Fruit fly (Drosophila melanogaster) whole organism, embryonic: ENCODE results near the gene CG31131.

Source experiments
- C15 ChIP-seq: fragments of 200-800 bp; sonication (Bioruptor generic); IDR thresholded peaks from 3 replicates; pipeline ENCODE4 v1.3.6; 2022; ENCODE audit warnings: missing biosample characterization, missing genetic modification characterization
- CG10209 ChIP-seq: fragments of 200-800 bp; sonication (Bioruptor generic); optimal IDR thresholded peaks from 3 replicates; lab custom pipeline; 2017; ENCODE audit warnings: missing biosample characterization, mild to moderate bottlenecking, missing genetic modification characterization, missing genetic modification reagents
- CG11093 ChIP-seq: fragments of 200-800 bp; sonication (Bioruptor generic); IDR thresholded peaks from 3 replicates; pipeline ENCODE4 v1.3.6; 2022; ENCODE audit warnings: missing biosample characterization, missing genetic modification characterization
- CG12219 ChIP-seq: fragments of 200-800 bp; sonication (Bioruptor generic); optimal IDR thresholded peaks from 3 replicates; lab custom pipeline; 2018; ENCODE audit warnings: missing biosample characterization, mild to moderate bottlenecking, missing genetic modification characterization
- CG12744 ChIP-seq: fragments of 200-800 bp; sonication (Bioruptor generic); optimal IDR thresholded peaks from 2 replicates; lab custom pipeline; 2016; ENCODE audit warnings: missing biosample characterization, missing genetic modification characterization
- CG12769 ChIP-seq: fragments of 200-800 bp; sonication (Bioruptor generic); optimal IDR thresholded peaks from 2 replicates; lab custom pipeline; 2019; ENCODE audit warnings: missing biosample characterization, mild to moderate bottlenecking, missing genetic modification characterization, moderate library complexity
- CG13894 ChIP-seq: fragments of 200-800 bp; sonication (Bioruptor generic); optimal IDR thresholded peaks from 3 replicates; lab custom pipeline; 2018; ENCODE audit warnings: missing biosample characterization, mild to moderate bottlenecking, missing genetic modification characterization, moderate library complexity
- CG14441 ChIP-seq: fragments of 200-800 bp; sonication (Bioruptor generic); IDR thresholded peaks from 2 replicates; pipeline ENCODE4 v1.3.6; 2022; ENCODE audit warnings: missing biosample characterization, missing genetic modification characterization
- CG1529 ChIP-seq: fragments of 200-800 bp; sonication (Bioruptor generic); optimal IDR thresholded peaks from 3 replicates; lab custom pipeline; 2018; ENCODE audit warnings: missing biosample characterization, missing genetic modification characterization
- CG15479 ChIP-seq: fragments of 200-800 bp; sonication (Bioruptor generic); optimal IDR thresholded peaks from 3 replicates; lab custom pipeline; 2019; ENCODE audit warnings: missing biosample characterization, mild to moderate bottlenecking, missing genetic modification characterization, moderate library complexity
- CG15601 ChIP-seq: fragments of 200-800 bp; sonication (Bioruptor generic); optimal IDR thresholded peaks from 3 replicates; lab custom pipeline; 2019; ENCODE audit warnings: missing biosample characterization, mild to moderate bottlenecking, missing genetic modification characterization, moderate library complexity
- CG16863 ChIP-seq: fragments of 200-800 bp; sonication (Bioruptor generic); optimal IDR thresholded peaks from 3 replicates; lab custom pipeline; 2016; ENCODE audit warnings: missing biosample characterization, missing genetic modification characterization
- CG2678 ChIP-seq: fragments of 200-800 bp; sonication (Bioruptor generic); optimal IDR thresholded peaks from 3 replicates; lab custom pipeline; 2019; ENCODE audit warnings: missing biosample characterization, mild to moderate bottlenecking, missing genetic modification characterization, moderate library complexity
- CG2889 ChIP-seq: fragments of 200-800 bp; sonication (Bioruptor generic); IDR thresholded peaks from 3 replicates; pipeline ENCODE4 v1.3.6; 2022; ENCODE audit warnings: missing biosample characterization, missing genetic modification characterization
- CG4730 ChIP-seq: fragments of 200-800 bp; sonication (Bioruptor generic); IDR thresholded peaks from 2 replicates; pipeline ENCODE4 v1.3.6; 2022; ENCODE audit warnings: missing biosample characterization, missing genetic modification characterization
- CG6689 ChIP-seq: fragments of 200-800 bp; sonication (Bioruptor generic); IDR thresholded peaks from 2 replicates; pipeline ENCODE4 v1.3.6; 2022; ENCODE audit warnings: missing biosample characterization, missing genetic modification characterization
- CG6813 ChIP-seq: fragments of 200-800 bp; sonication (Bioruptor generic); optimal IDR thresholded peaks from 2 replicates; lab custom pipeline; 2017; ENCODE audit warnings: missing biosample characterization, missing genetic modification characterization, mild to moderate bottlenecking, moderate library complexity, missing genetic modification reagents
- CG7987 ChIP-seq: fragments of 200-800 bp; sonication (Bioruptor generic); optimal IDR thresholded peaks from 2 replicates; lab custom pipeline; 2018; ENCODE audit warnings: missing biosample characterization, mild to moderate bottlenecking, missing genetic modification characterization, moderate library complexity
- CG9932 ChIP-seq: fragments of 200-800 bp; sonication (Bioruptor generic); IDR thresholded peaks from 2 replicates; pipeline ENCODE4 v1.3.6; 2022; ENCODE audit warnings: missing biosample characterization, missing genetic modification characterization
- CrebB ChIP-seq: fragments of 200-800 bp; sonication (Bioruptor generic); optimal IDR thresholded peaks from 3 replicates; lab custom pipeline; 2018; ENCODE audit warnings: missing biosample characterization, mild to moderate bottlenecking, missing genetic modification characterization
- Deaf1 ChIP-seq: fragments of 200-800 bp; optimal IDR thresholded peaks from 3 replicates; lab custom pipeline; 2019; ENCODE audit warnings: missing biosample characterization, mild to moderate bottlenecking, missing genetic modification characterization, moderate library complexity
- Dip3 ChIP-seq: fragments of 200-800 bp; sonication (Bioruptor generic); optimal IDR thresholded peaks from 3 replicates; lab custom pipeline; 2016; ENCODE audit warnings: missing biosample characterization, missing genetic modification characterization
- Dref ChIP-seq: fragments of 200-800 bp; sonication (Bioruptor generic); IDR thresholded peaks from 2 replicates; pipeline ENCODE4 v1.3.6; 2022; ENCODE audit warnings: missing biosample characterization, missing genetic modification characterization
- Eip74EF ChIP-seq, 2 experiments: fragments of 200-800 bp in 1 of 2; fragments of >200 bp in 1 of 2; sonication (Bioruptor generic) in 1 of 2; optimal IDR thresholded peaks; 2 replicates each; lab custom pipeline; 2017 to 2019; ENCODE audit warnings: missing biosample characterization in 2 of 2, missing genetic modification characterization in 2 of 2, mild to moderate bottlenecking in 1 of 2, moderate library complexity in 1 of 2
- Ets65A ChIP-seq: fragments of 200-800 bp; sonication (Bioruptor generic); peaks from one replicate; lab custom pipeline; 2016; ENCODE audit warnings: missing biosample characterization, missing genetic modification characterization
- Fer1 ChIP-seq: fragments of 200-800 bp; sonication (Bioruptor generic); optimal IDR thresholded peaks from 2 replicates; lab custom pipeline; 2017; ENCODE audit warnings: missing biosample characterization, mild to moderate bottlenecking, missing genetic modification characterization
- HLHmδ ChIP-seq: fragments of 200-800 bp; sonication (Bioruptor generic); optimal IDR thresholded peaks from 2 replicates; lab custom pipeline; 2018; ENCODE audit warnings: missing biosample characterization, mild to moderate bottlenecking, missing genetic modification characterization, moderate library complexity
- Hmr ChIP-seq: fragments of 200-800 bp; sonication (Bioruptor generic); optimal IDR thresholded peaks from 3 replicates; lab custom pipeline; 2017; ENCODE audit warnings: mild to moderate bottlenecking, missing biosample characterization, missing genetic modification reagents, missing genetic modification characterization
- Hsf ChIP-seq: fragments of 200-800 bp; sonication (Bioruptor generic); optimal IDR thresholded peaks from 3 replicates; lab custom pipeline; 2016; ENCODE audit warnings: missing biosample characterization, missing genetic modification characterization
- Kr ChIP-seq: fragments of 200-800 bp; sonication (Bioruptor generic); optimal IDR thresholded peaks from 2 replicates; lab custom pipeline; 2017; ENCODE audit warnings: missing biosample characterization, mild to moderate bottlenecking, missing genetic modification characterization
- MBD-R2 ChIP-seq: fragments of 200-800 bp; sonication (Bioruptor generic); IDR thresholded peaks from 2 replicates; pipeline ENCODE4 v1.3.6; 2022; ENCODE audit warnings: missing biosample characterization, missing genetic modification characterization
- Mad ChIP-seq: fragments of 200-800 bp; sonication (Bioruptor generic); optimal IDR thresholded peaks from 2 replicates; lab custom pipeline; 2016; ENCODE audit warnings: missing biosample characterization, missing genetic modification characterization
- Ptx1 ChIP-seq: fragments of 200-800 bp; sonication (Bioruptor generic); IDR thresholded peaks from 2 replicates; pipeline ENCODE4 v1.3.6; 2022; ENCODE audit warnings: missing biosample characterization, missing genetic modification characterization
- Rx ChIP-seq: fragments of 200-800 bp; sonication (Bioruptor generic); IDR thresholded peaks from 2 replicates; pipeline ENCODE4 v1.3.6; 2022; ENCODE audit warnings: missing biosample characterization, missing genetic modification characterization
- Sin3A ChIP-seq: fragments of >200 bp; optimal IDR thresholded peaks from 2 replicates; lab custom pipeline; 2018
- btn ChIP-seq: fragments of 200-800 bp; sonication (Bioruptor generic); optimal IDR thresholded peaks from 2 replicates; lab custom pipeline; 2016; ENCODE audit warnings: missing biosample characterization, missing genetic modification characterization
- ci ChIP-seq: fragments of 200-800 bp; sonication (Bioruptor generic); IDR thresholded peaks from 3 replicates; pipeline ENCODE4 v1.3.6; 2022; ENCODE audit warnings: missing biosample characterization, missing genetic modification characterization
- crol ChIP-seq: fragments of 200-800 bp; sonication (Bioruptor generic); IDR thresholded peaks from 2 replicates; pipeline ENCODE4 v1.3.6; 2022; ENCODE audit warnings: missing biosample characterization, missing genetic modification characterization
- da ChIP-seq: fragments of 200-800 bp; sonication (Bioruptor generic); optimal IDR thresholded peaks from 2 replicates; lab custom pipeline; 2016; ENCODE audit warnings: missing biosample characterization, missing genetic modification characterization
- dpn ChIP-seq, 2 experiments: fragments of 200-800 bp; sonication (Bioruptor generic); optimal IDR thresholded peaks; 3 replicates each; lab custom pipeline; 2016; ENCODE audit warnings: missing biosample characterization in 2 of 2, missing genetic modification characterization in 2 of 2
- esg ChIP-seq: fragments of 200-800 bp; sonication (Bioruptor generic); conservative IDR thresholded peaks from 2 replicates; pipeline ENCODE4 v1.3.6; 2022; ENCODE audit warnings: missing biosample characterization, missing genetic modification characterization
- fd102C ChIP-seq: fragments of 200-800 bp; sonication (Bioruptor generic); optimal IDR thresholded peaks from 2 replicates; lab custom pipeline; 2018; ENCODE audit warnings: missing biosample characterization, mild to moderate bottlenecking, missing genetic modification characterization, moderate library complexity
- hbn ChIP-seq: fragments of 200-800 bp; sonication (Bioruptor generic); IDR thresholded peaks from 2 replicates; pipeline ENCODE4 v1.3.6; 2022; ENCODE audit warnings: missing biosample characterization, missing genetic modification characterization; ENCODE audit not compliant: partially characterized antibody
- jigr1 ChIP-seq: fragments of 200-800 bp; sonication (Bioruptor generic); IDR thresholded peaks from 3 replicates; pipeline ENCODE4 v1.3.6; 2022; ENCODE audit warnings: missing biosample characterization, missing genetic modification characterization
- ken ChIP-seq: fragments of 200-800 bp; sonication (Bioruptor generic); IDR thresholded peaks from 3 replicates; pipeline ENCODE4 v1.3.6; 2022; ENCODE audit warnings: missing biosample characterization, missing genetic modification characterization
- luna ChIP-seq: fragments of 200-800 bp; sonication (Bioruptor generic); optimal IDR thresholded peaks from 2 replicates; lab custom pipeline; 2016; ENCODE audit warnings: missing biosample characterization, missing genetic modification characterization
- oc ChIP-seq: fragments of 200-800 bp; sonication (Bioruptor generic); optimal IDR thresholded peaks from 2 replicates; lab custom pipeline; 2018; ENCODE audit warnings: missing biosample characterization, mild to moderate bottlenecking, missing genetic modification characterization, moderate library complexity
- pum ChIP-seq: fragments of 200-800 bp; sonication (Bioruptor generic); optimal IDR thresholded peaks from 2 replicates; lab custom pipeline; 2016; ENCODE audit warnings: missing biosample characterization, missing genetic modification characterization
- ro ChIP-seq: fragments of 200-800 bp; sonication (Bioruptor generic); IDR thresholded peaks from 2 replicates; pipeline ENCODE4 v1.3.6; 2022; ENCODE audit warnings: missing biosample characterization, missing genetic modification characterization
- slbo ChIP-seq: fragments of 200-800 bp; sonication (Bioruptor generic); IDR thresholded peaks from 2 replicates; pipeline ENCODE4 v1.3.6; 2022; ENCODE audit warnings: missing biosample characterization, missing genetic modification characterization
- ttk ChIP-seq: fragments of 200-800 bp; sonication (Bioruptor generic); IDR thresholded peaks from 2 replicates; pipeline ENCODE4 v2.1.2; 2022; ENCODE audit warnings: missing biosample characterization, missing genetic modification characterization

The CG31131 gene

DNA sequence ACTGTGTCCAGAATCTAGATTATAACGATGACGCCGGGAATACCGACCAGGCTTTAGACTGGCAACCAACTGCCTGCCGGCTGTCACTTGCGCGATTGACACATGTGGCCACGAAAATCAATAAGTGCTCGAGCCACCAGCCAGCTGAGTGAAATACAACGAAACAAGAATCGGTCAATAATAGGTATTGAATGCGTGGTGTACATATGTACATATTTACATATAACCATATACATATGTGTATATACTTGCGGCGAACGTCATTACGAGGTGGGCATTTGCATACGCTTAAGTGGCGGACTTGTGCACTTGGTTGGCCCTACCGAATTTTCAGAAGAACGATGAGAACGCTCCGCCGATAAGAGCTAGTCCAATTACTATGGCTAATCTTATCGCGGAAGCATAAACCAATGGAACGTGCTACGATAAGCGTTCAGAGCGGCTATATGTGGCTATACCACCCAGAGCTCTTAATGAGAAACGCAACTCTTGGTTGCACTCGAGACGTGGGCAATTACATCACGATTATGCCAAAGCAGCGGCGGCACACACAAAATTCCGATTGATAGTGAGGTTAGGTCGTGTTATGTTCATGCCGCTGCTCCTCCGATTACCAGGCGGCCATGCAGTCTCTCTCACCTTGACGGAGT is 16.3 kb downstream of the CG31131 start (continued):
- TF ChIP-seq Ets65A (GFP tag; lab: Kevin White, UChicago) (no peak), pum (no peak), btn (GFP tag; lab: Kevin White, UChicago) (no peak), CG6813 (peak; percentile 43), CG16863 (GFP tag; lab: Kevin White, UChicago) (peak; percentile 12), oc (no peak), CG14441 (GFP tag; lab: Robert Waterston, UW) (no peak), ci (GFP tag; lab: Robert Waterston, UW) (0 out of 3 replicates have a peak, but pooled peaks have one; percentile 49), CG6689 (no peak), dpn (GFP tag; optimal IDR thresholded peaks at IDR 0.05; lab: Kevin White, UChicago) (no peak), CG2889 (GFP tag; lab: Robert Waterston, UW) (no peak), ken (GFP tag; lab: Robert Waterston, UW) (no peak), Dref (GFP tag; lab: Robert Waterston, UW) (no peak), Sin3A (no peak), CG2678 (tag; lab: Kevin White, UChicago) (peak; percentile 35), CG1529 (peak; percentile 46), MBD-R2 (no peak), hbn (GFP tag; lab: Robert Waterston, UW) (no peak), CG11093 (peak; percentile 10; the same call in 1 of the 3 replicates), Fer1 (peak; percentile 31), fd102C (GFP tag; lab: Kevin White, UChicago) (no peak), jigr1 (GFP tag; lab: Robert Waterston, UW) (no peak), ttk (no peak), esg (no peak), CG7987 (GFP tag; lab: Kevin White, UChicago) (peak; percentile 22), CG12219 (GFP tag; lab: Kevin White, UChicago) (peak; percentile 1), ro (GFP tag; lab: Robert Waterston, UW) (no peak), Hsf (GFP tag; lab: Kevin White, UChicago) (no peak), luna (GFP tag; lab: Kevin White, UChicago) (no peak), da (GFP tag; lab: Kevin White, UChicago) (no peak), Rx (GFP tag; lab: Robert Waterston, UW) (no peak), crol (GFP tag; lab: Robert Waterston, UW) (no peak), CG15601 (tag; lab: Kevin White, UChicago) (peak; percentile 77), CG12744 (GFP tag; lab: Kevin White, UChicago) (no peak), CrebB (tag; lab: Kevin White, UChicago) (no peak), HLHmδ (GFP tag; lab: Kevin White, UChicago) (peak; percentile 55), CG13894 (tag; lab: Kevin White, UChicago) (no peak), C15 (GFP tag; lab: Robert Waterston, UW) (no peak), CG4730 (no peak), Hmr (no peak), Mad (no peak), CG10209 (peak; percentile 5), Deaf1 (tag; lab: Kevin White, UChicago) (no peak), Eip74EF (GFP tag; optimal IDR thresholded peaks at IDR 0.05; lab: Kevin White, UChicago) (no peak), slbo (GFP tag; lab: Robert Waterston, UW) (no peak), CG12769 (no peak), CG15479 (peak; percentile 55), Dip3 (GFP tag; lab: Kevin White, UChicago) (no peak), CG9932 (GFP tag; lab: Robert Waterston, UW) (no peak), Ptx1 (no peak), Kr (GFP tag; lab: Kevin White, UChicago) (no peak)
